Fruit fly (Drosophila melanogaster) whole organism, prepupa: ENCODE results near the gene Dus1.

Source experiments
- CG16779 ChIP-seq: fragments of 200-800 bp; sonication (Bioruptor generic); optimal IDR thresholded peaks from 3 replicates; lab custom pipeline; 2017; ENCODE audit warnings: missing biosample characterization, mild to moderate bottlenecking, missing genetic modification characterization
- CG31627 ChIP-seq: fragments of 200-800 bp; sonication (Bioruptor generic); optimal IDR thresholded peaks from 3 replicates; lab custom pipeline; 2016; ENCODE audit warnings: missing biosample characterization, missing genetic modification characterization
- Hr39 ChIP-seq: fragments of 200-800 bp; sonication (Bioruptor generic); optimal IDR thresholded peaks from 2 replicates; lab custom pipeline; 2016; ENCODE audit warnings: missing biosample characterization, missing genetic modification characterization
- Lpt ChIP-seq: fragments of 200-800 bp; sonication (Bioruptor generic); optimal IDR thresholded peaks from 3 replicates; lab custom pipeline; 2016; ENCODE audit warnings: missing biosample characterization, missing genetic modification characterization
- Sox102F ChIP-seq: fragments of 200-800 bp; sonication (Bioruptor generic); optimal IDR thresholded peaks from 2 replicates; lab custom pipeline; 2016; ENCODE audit warnings: missing biosample characterization, mild to moderate bottlenecking, missing genetic modification characterization
- Sox14 ChIP-seq: fragments of 200-800 bp; sonication (Bioruptor generic); optimal IDR thresholded peaks from 3 replicates; lab custom pipeline; 2016; ENCODE audit warnings: missing biosample characterization, missing genetic modification characterization
- Sox15 ChIP-seq: fragments of 200-800 bp; sonication (Bioruptor generic); optimal IDR thresholded peaks from 3 replicates; lab custom pipeline; 2016; ENCODE audit warnings: missing biosample characterization, missing genetic modification characterization
- dac ChIP-seq: fragments of 200-800 bp; sonication (Bioruptor generic); optimal IDR thresholded peaks from 2 replicates; lab custom pipeline; 2017; ENCODE audit warnings: missing biosample characterization, mild to moderate bottlenecking, missing genetic modification characterization
- pdm3 ChIP-seq: fragments of 200-800 bp; sonication (Bioruptor generic); optimal IDR thresholded peaks from 3 replicates; lab custom pipeline; 2016; ENCODE audit warnings: missing biosample characterization, missing genetic modification characterization
- salr ChIP-seq, 2 experiments: fragments of 200-800 bp; sonication (Bioruptor generic); optimal IDR thresholded peaks; 3 replicates each; lab custom pipeline; 2016 to 2018; ENCODE audit warnings: missing biosample characterization in 2 of 2, missing genetic modification characterization in 2 of 2, mild to moderate bottlenecking in 1 of 2
- topi ChIP-seq: fragments of 200-800 bp; sonication (Bioruptor generic); optimal IDR thresholded peaks from 3 replicates; lab custom pipeline; 2016; ENCODE audit warnings: missing biosample characterization, missing genetic modification characterization
- vri ChIP-seq: fragments of 200-800 bp; sonication (Bioruptor generic); optimal IDR thresholded peaks from 3 replicates; lab custom pipeline; 2016; ENCODE audit warnings: missing biosample characterization, mild to moderate bottlenecking, missing genetic modification characterization

- TF ChIP-seq Sox15 (GFP tag; lab: Kevin White, UChicago): no peak
- no peak for TF ChIP-seq Lpt (GFP tag; lab: Kevin White, UChicago)
- no peak for TF ChIP-seq CG16779 (tag; lab: Kevin White, UChicago)
- no peak for TF ChIP-seq vri (GFP tag; lab: Kevin White, UChicago)
- no peak for TF ChIP-seq pdm3 (GFP tag; lab: Kevin White, UChicago)
- no peak for TF ChIP-seq salr (GFP tag; optimal IDR thresholded peaks at IDR 0.05; lab: Kevin White, UChicago)
- TF ChIP-seq dac (GFP tag; lab: Kevin White, UChicago): no peak
- no peak for TF ChIP-seq Sox14
- no peak for TF ChIP-seq Sox102F (GFP tag; lab: Kevin White, UChicago)
- TF ChIP-seq topi (GFP tag; lab: Kevin White, UChicago): no peak
- TF ChIP-seq Hr39 (GFP tag; lab: Kevin White, UChicago): no peak
- no peak for TF ChIP-seq CG31627
Measured at dm6 chr2L:268788-269187, 2.8 kb downstream of the Dus1 start, which contains the start of gene CG3345.
